Fruit fly (Drosophila melanogaster) whole organism, embryonic: Measurements from ENCODE around the gene sws.

Source experiments
- C15 ChIP-seq: fragments of 200-800 bp; sonication (Bioruptor generic); IDR thresholded peaks from 3 replicates; pipeline ENCODE4 v1.3.6; 2022; ENCODE audit warnings: missing biosample characterization, missing genetic modification characterization
- CG13287 ChIP-seq: fragments of 200-800 bp; sonication (Bioruptor generic); IDR thresholded peaks from 2 replicates; pipeline ENCODE4 v1.3.6; 2022; ENCODE audit warnings: missing biosample characterization, missing genetic modification characterization; ENCODE audit not compliant: partially characterized antibody
- CG13296 ChIP-seq: fragments of 200-800 bp; sonication (Bioruptor generic); optimal IDR thresholded peaks from 3 replicates; lab custom pipeline; 2018; ENCODE audit warnings: missing biosample characterization, mild to moderate bottlenecking, missing genetic modification characterization
- CG4617 ChIP-seq: fragments of 200-800 bp; sonication (Bioruptor generic); optimal IDR thresholded peaks from 3 replicates; lab custom pipeline; 2016; ENCODE audit warnings: missing biosample characterization, missing genetic modification characterization, borderline replicate concordance
- CG4820 ChIP-seq: fragments of 200-800 bp; sonication (Bioruptor generic); optimal IDR thresholded peaks from 3 replicates; lab custom pipeline; 2016; ENCODE audit warnings: missing biosample characterization, missing genetic modification characterization
- Hmr ChIP-seq: fragments of 200-800 bp; sonication (Bioruptor generic); optimal IDR thresholded peaks from 3 replicates; lab custom pipeline; 2017; ENCODE audit warnings: mild to moderate bottlenecking, missing biosample characterization, missing genetic modification reagents, missing genetic modification characterization
- Med ChIP-seq: fragments of 200-800 bp; sonication (Bioruptor generic); peaks from one replicate; lab custom pipeline; 2016; ENCODE audit warnings: missing biosample characterization, missing genetic modification characterization, mild to moderate bottlenecking, inconsistent platforms, moderate library complexity
- Mes4 ChIP-seq: fragments of 200-800 bp; sonication (Bioruptor generic); optimal IDR thresholded peaks from 2 replicates; lab custom pipeline; 2016; ENCODE audit warnings: missing biosample characterization, missing genetic modification characterization
- Sox100B ChIP-seq: fragments of 200-800 bp; sonication (Bioruptor generic); optimal IDR thresholded peaks from 3 replicates; lab custom pipeline; 2018; ENCODE audit warnings: missing biosample characterization, mild to moderate bottlenecking, missing genetic modification characterization
- dati ChIP-seq: fragments of 200-800 bp; sonication (Bioruptor generic); IDR thresholded peaks from 2 replicates; pipeline ENCODE4 v1.3.6; 2022; ENCODE audit warnings: missing biosample characterization, missing genetic modification characterization
- esg ChIP-seq: fragments of 200-800 bp; sonication (Bioruptor generic); conservative IDR thresholded peaks from 2 replicates; pipeline ENCODE4 v1.3.6; 2022; ENCODE audit warnings: missing biosample characterization, missing genetic modification characterization
- ham ChIP-seq: fragments of 200-800 bp; sonication (Bioruptor generic); IDR thresholded peaks from 2 replicates; pipeline ENCODE4 v1.3.6; 2022; ENCODE audit warnings: missing biosample characterization, missing genetic modification characterization
- her ChIP-seq: fragments of 200-800 bp; sonication (Bioruptor generic); optimal IDR thresholded peaks from 2 replicates; lab custom pipeline; 2016; ENCODE audit warnings: missing biosample characterization, missing genetic modification characterization
- mirr ChIP-seq: fragments of 200-800 bp; sonication (Bioruptor generic); optimal IDR thresholded peaks from 3 replicates; lab custom pipeline; 2018; ENCODE audit warnings: missing biosample characterization, mild to moderate bottlenecking, missing genetic modification characterization

DNA sequence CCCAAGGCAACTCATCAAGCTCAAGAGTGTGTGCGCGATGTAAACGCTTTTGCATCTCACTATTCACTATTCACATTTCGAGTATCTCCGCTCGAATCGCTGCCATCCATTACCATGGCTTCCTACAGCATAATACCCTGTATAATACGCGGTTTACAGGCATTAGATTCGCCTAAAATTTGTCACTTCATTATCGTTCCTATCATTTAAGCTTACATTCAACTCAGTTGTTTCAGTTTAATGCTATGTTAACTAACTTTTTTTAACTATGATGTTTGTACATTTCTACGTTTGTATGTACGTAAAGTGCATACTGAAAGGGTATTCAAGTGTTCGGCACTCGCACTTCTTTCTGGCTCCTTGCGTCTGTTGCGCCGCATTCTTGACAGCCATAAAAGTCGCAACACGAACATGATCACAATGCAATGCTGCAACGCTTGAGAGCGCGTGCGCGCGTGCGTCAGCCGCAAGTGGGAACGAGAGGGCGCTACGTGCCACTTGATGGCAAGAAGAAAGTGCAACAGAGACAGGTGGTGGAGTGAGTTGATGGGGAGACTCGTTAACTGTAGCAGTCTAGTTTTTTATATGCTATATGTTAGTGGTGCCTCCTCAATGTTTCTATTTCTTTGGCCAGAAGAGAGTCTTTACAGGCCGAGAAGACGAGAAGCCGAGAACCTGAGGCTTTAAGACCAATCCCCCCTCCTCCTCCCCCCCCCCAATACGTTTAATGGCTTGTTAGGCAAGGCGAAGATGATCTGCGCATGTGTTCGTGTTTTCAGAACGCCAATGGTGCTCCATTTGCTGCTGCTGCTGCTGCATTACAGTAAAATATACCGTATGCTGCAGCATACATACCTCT is 9.2 kb upstream of the sws start:
- TF ChIP-seq CG13296 (GFP tag; lab: Kevin White, UChicago) = no peak
- TF ChIP-seq dati (GFP tag; lab: Robert Waterston, UW) = no peak
- no peak for TF ChIP-seq ham
- TF ChIP-seq her (GFP tag; lab: Kevin White, UChicago) = no peak
- TF ChIP-seq C15 (GFP tag; lab: Robert Waterston, UW) = no peak
- no peak for TF ChIP-seq Mes4 (GFP tag; lab: Kevin White, UChicago)
- no peak for TF ChIP-seq CG13287 (GFP tag; lab: Robert Waterston, UW)
- TF ChIP-seq Sox100B = no peak
- no peak for TF ChIP-seq CG4617 (GFP tag; lab: Kevin White, UChicago)
- no peak for TF ChIP-seq CG4820 (GFP tag; lab: Kevin White, UChicago)
- no peak for TF ChIP-seq Hmr (GFP tag; lab: Kevin White, UChicago)
- no peak for TF ChIP-seq esg (GFP tag; lab: Robert Waterston, UW)
- TF ChIP-seq mirr = no peak
- peak; percentile 37 for TF ChIP-seq Med (GFP tag; lab: Kevin White, UChicago)
